Worm (Caenorhabditis elegans) whole organism, L2 larva: ENCODE measurements around the gene cox-17.
A peak's percentile ranks its signal among the peaks of the same experiment; 100 is the strongest.

Experiments
- R02D3.7 ChIP-seq: fragments of 150-350 bp; optimal IDR thresholded peaks from 2 replicates; lab custom pipeline; 2014; ENCODE audit warnings: missing biosample characterization, missing genetic modification characterization
- Y55F3AM.14 ChIP-seq: fragments of 200-800 bp; sonication (Bioruptor generic); optimal IDR thresholded peaks from 2 replicates; lab custom pipeline; 2018; ENCODE audit warnings: mild to moderate bottlenecking, missing genetic modification characterization, missing compliant biosample characterization
- ZK546.5 ChIP-seq: sonication (generic microtip); optimal IDR thresholded peaks from 2 replicates; lab custom pipeline; 2017; ENCODE audit warnings: missing biosample characterization, missing genetic modification characterization
- alr-1 ChIP-seq: fragments of 150-350 bp; optimal IDR thresholded peaks from 2 replicates; lab custom pipeline; 2014; ENCODE audit warnings: missing biosample characterization, missing genetic modification characterization
- aly-2 ChIP-seq: fragments of 150-350 bp; optimal IDR thresholded peaks from 2 replicates; lab custom pipeline; 2014; ENCODE audit warnings: missing biosample characterization, missing genetic modification characterization
- ama-1 ChIP-seq: fragments of 150-350 bp; optimal IDR thresholded peaks from 2 replicates; lab custom pipeline; 2018; ENCODE audit warnings: inconsistent platforms
- blmp-1 ChIP-seq: sonication (generic microtip); optimal IDR thresholded peaks from 2 replicates; lab custom pipeline; 2017; ENCODE audit warnings: missing genetic modification characterization, mild to moderate bottlenecking, missing compliant biosample characterization, antibody characterized with exemption, moderate library complexity; ENCODE audit not compliant: insufficient read depth
- ceh-16 ChIP-seq: fragments of 150-350 bp; optimal IDR thresholded peaks from 2 replicates; lab custom pipeline; 2014; ENCODE audit warnings: missing biosample characterization, missing genetic modification characterization
- ceh-82 ChIP-seq: fragments of 150-350 bp; optimal IDR thresholded peaks from 2 replicates; lab custom pipeline; 2014; ENCODE audit warnings: missing biosample characterization, missing genetic modification characterization
- crh-2 ChIP-seq: sonication (generic microtip); optimal IDR thresholded peaks from 2 replicates; lab custom pipeline; 2017; ENCODE audit warnings: missing biosample characterization, missing genetic modification characterization
- dmd-4 ChIP-seq: sonication (generic microtip); optimal IDR thresholded peaks from 2 replicates; lab custom pipeline; 2017; ENCODE audit warnings: missing biosample characterization, missing genetic modification characterization
- egl-27 ChIP-seq: sonication (generic microtip); optimal IDR thresholded peaks from 3 replicates; lab custom pipeline; 2017; ENCODE audit warnings: missing biosample characterization, missing genetic modification reagents, missing genetic modification characterization
- elt-3 ChIP-seq: sonication (generic microtip); optimal IDR thresholded peaks from 2 replicates; lab custom pipeline; 2017; ENCODE audit warnings: missing biosample characterization, missing genetic modification characterization
- fos-1 ChIP-seq: fragments of 150-350 bp; optimal IDR thresholded peaks from 2 replicates; lab custom pipeline; 2014; ENCODE audit warnings: missing biosample characterization, missing genetic modification characterization
- gmeb-1 ChIP-seq: fragments of 150-350 bp; optimal IDR thresholded peaks from 2 replicates; lab custom pipeline; 2014; ENCODE audit warnings: missing biosample characterization, missing genetic modification characterization
- lin-11 ChIP-seq: fragments of 150-350 bp; sonication (generic microtip); optimal IDR thresholded peaks from 2 replicates; lab custom pipeline; 2014; ENCODE audit warnings: missing biosample characterization, missing genetic modification characterization, inconsistent platforms, mixed read lengths
- lin-13 ChIP-seq: fragments of 150-350 bp; optimal IDR thresholded peaks from 2 replicates; lab custom pipeline; 2014; ENCODE audit warnings: missing biosample characterization, missing genetic modification reagents, missing genetic modification characterization
- lin-39 ChIP-seq: fragments of 150-350 bp; optimal IDR thresholded peaks from 2 replicates; lab custom pipeline; 2014; ENCODE audit warnings: missing biosample characterization, missing genetic modification reagents, missing genetic modification characterization
- mab-5 ChIP-seq: fragments of 150-350 bp; optimal IDR thresholded peaks from 2 replicates; lab custom pipeline; 2014; ENCODE audit warnings: missing biosample characterization, missing genetic modification characterization
- mbf-1 ChIP-seq: sonication (generic microtip); optimal IDR thresholded peaks from 2 replicates; lab custom pipeline; 2017; ENCODE audit warnings: missing biosample characterization, missing genetic modification characterization
- mdl-1 ChIP-seq, 2 experiments: fragments of 150-350 bp in 1 of 2; sonication (generic microtip) in 1 of 2; optimal IDR thresholded peaks; 2 replicates each; lab custom pipeline; 2017; ENCODE audit warnings: missing biosample characterization in 2 of 2, missing genetic modification characterization in 2 of 2
- nhr-10 ChIP-seq: sonication (generic microtip); optimal IDR thresholded peaks from 2 replicates; lab custom pipeline; 2017; ENCODE audit warnings: missing biosample characterization, missing genetic modification characterization
- nhr-11 ChIP-seq: fragments of 150-350 bp; optimal IDR thresholded peaks from 2 replicates; lab custom pipeline; 2014; ENCODE audit warnings: missing biosample characterization, missing genetic modification characterization
- nhr-12 ChIP-seq: fragments of 150-350 bp; optimal IDR thresholded peaks from 2 replicates; lab custom pipeline; 2014; ENCODE audit warnings: missing biosample characterization, missing genetic modification characterization
- nhr-21 ChIP-seq: fragments of 150-350 bp; optimal IDR thresholded peaks from 2 replicates; lab custom pipeline; 2014; ENCODE audit warnings: missing biosample characterization, missing genetic modification characterization
- nhr-237 ChIP-seq: fragments of 150-350 bp; optimal IDR thresholded peaks from 2 replicates; lab custom pipeline; 2014; ENCODE audit warnings: missing biosample characterization, missing genetic modification characterization
- nhr-6 ChIP-seq: fragments of 150-350 bp; optimal IDR thresholded peaks from 2 replicates; lab custom pipeline; 2014; ENCODE audit warnings: missing biosample characterization, missing genetic modification characterization
- nhr-77 ChIP-seq: fragments of 150-350 bp; optimal IDR thresholded peaks from 2 replicates; lab custom pipeline; 2014; ENCODE audit warnings: missing biosample characterization, missing genetic modification characterization
- peb-1 ChIP-seq: fragments of 150-350 bp; optimal IDR thresholded peaks from 2 replicates; lab custom pipeline; 2014; ENCODE audit warnings: missing biosample characterization, missing genetic modification characterization
- skn-1 ChIP-seq: sonication (generic microtip); optimal IDR thresholded peaks from 2 replicates; lab custom pipeline; 2017; ENCODE audit warnings: missing biosample characterization, missing genetic modification characterization
- sma-3 ChIP-seq: sonication (generic microtip); optimal IDR thresholded peaks from 2 replicates; lab custom pipeline; 2016; ENCODE audit warnings: missing genetic modification reagents, missing genetic modification characterization, missing compliant biosample characterization
- sma-9 ChIP-seq, 2 experiments: fragments of 150-350 bp in 1 of 2; sonication (generic microtip) in 1 of 2; optimal IDR thresholded peaks; 2 replicates each; lab custom pipeline; 2014 to 2016; ENCODE audit warnings: missing genetic modification characterization in 2 of 2, mild to moderate bottlenecking in 1 of 2, missing biosample characterization in 1 of 2, missing compliant biosample characterization in 1 of 2, missing genetic modification reagents in 1 of 2, moderate library complexity in 1 of 2
- unc-39 ChIP-seq: fragments of 150-350 bp; optimal IDR thresholded peaks from 2 replicates; lab custom pipeline; 2014; ENCODE audit warnings: missing biosample characterization, missing genetic modification characterization
- ztf-11 ChIP-seq: sonication (generic microtip); optimal IDR thresholded peaks from 2 replicates; lab custom pipeline; 2017; ENCODE audit warnings: missing biosample characterization, missing genetic modification characterization
- ztf-4 ChIP-seq: fragments of 150-350 bp; optimal IDR thresholded peaks from 2 replicates; lab custom pipeline; 2014; ENCODE audit warnings: missing biosample characterization, missing genetic modification characterization

Gene cox-17

ce11 chrIII:147570-148076 lies 43.2 kb upstream of the cox-17 start, which contains the start of gene sqst-5:
Gene sqst-5 (minus strand): TSS chrIII:147620.
- TF ChIP-seq fos-1 (tag; lab: Kevin White, UChicago) (peak; percentile 65), nhr-6 (no peak), Y55F3AM.14 (GFP tag; lab: Kevin White, UChicago) (no peak), aly-2 (tag; lab: Kevin White, UChicago) (no peak), unc-39 (tag; lab: Kevin White, UChicago) (no peak), gmeb-1 (peak; percentile 4), elt-3 (tag; lab: Kevin White, UChicago) (no peak), nhr-237 (tag; lab: Kevin White, UChicago) (no peak), crh-2 (tag; lab: Kevin White, UChicago) (no peak), ceh-82 (tag; lab: Kevin White, UChicago) (no peak)

- TF ChIP-seq blmp-1 (tag; lab: Kevin White, UChicago) (no peak), ztf-11 (tag; lab: Kevin White, UChicago) (no peak), nhr-11 (tag; lab: Kevin White, UChicago) (no peak), peb-1 (tag; lab: Kevin White, UChicago) (no peak), egl-27 (tag; lab: Kevin White, UChicago) (no peak), nhr-12 (tag; lab: Kevin White, UChicago) (no peak), mab-5 (tag; lab: Kevin White, UChicago) (no peak), skn-1 (tag; lab: Kevin White, UChicago) (no peak), nhr-77 (no peak), ama-1 (lab: Kevin White, UChicago) (no peak), R02D3.7 (no peak), sma-9 (GFP tag; optimal IDR thresholded peaks at IDR 0.05; lab: Kevin White, UChicago) (no peak), sma-9 (tag; optimal IDR thresholded peaks at IDR 0.05; lab: Kevin White, UChicago) (no peak), dmd-4 (tag; lab: Kevin White, UChicago) (no peak), lin-11 (tag; lab: Kevin White, UChicago) (no peak), ZK546.5 (no peak), ztf-4 (tag; lab: Kevin White, UChicago) (no peak), lin-13 (GFP tag; lab: Kevin White, UChicago) (no peak), crh-2 (tag; lab: Kevin White, UChicago) (no peak)
Observed at ce11 chrIII:149132-149531, 41.7 kb upstream of the cox-17 start.

ce11 chrIII:151084-151483 lies 39.7 kb upstream of the cox-17 start:
- no peak for TF ChIP-seq nhr-21 (tag; lab: Kevin White, UChicago)
- TF ChIP-seq elt-3 (tag; lab: Kevin White, UChicago), result no peak
- no peak for TF ChIP-seq alr-1
- TF ChIP-seq crh-2 (tag; lab: Kevin White, UChicago), result no peak
- no peak for TF ChIP-seq nhr-77
- no peak for TF ChIP-seq nhr-10 (tag; lab: Kevin White, UChicago)
- TF ChIP-seq, all 48 proteins: peak for 0

ce11 chrIII:154168-154567 lies 36.6 kb upstream of the cox-17 start:
- TF ChIP-seq mdl-1 (tag; optimal IDR thresholded peaks at IDR 0.05; lab: Kevin White, UChicago) (no peak), dmd-4 (tag; lab: Kevin White, UChicago) (no peak), crh-2 (tag; lab: Kevin White, UChicago) (peak; percentile 71), ceh-16 (tag; lab: Kevin White, UChicago) (no peak), gmeb-1 (peak; percentile 61), sma-3 (GFP tag; lab: Kevin White, UChicago) (peak; percentile 17), ztf-11 (tag; lab: Kevin White, UChicago) (no peak), fos-1 (tag; lab: Kevin White, UChicago) (peak; percentile 100), lin-39 (tag; lab: Kevin White, UChicago) (no peak), egl-27 (tag; lab: Kevin White, UChicago) (peak; percentile 55), R02D3.7 (no peak), skn-1 (tag; lab: Kevin White, UChicago) (peak; percentile 34), nhr-21 (tag; lab: Kevin White, UChicago) (no peak), mbf-1 (no peak), sma-9 (GFP tag; optimal IDR thresholded peaks at IDR 0.05; lab: Kevin White, UChicago) (peak; percentile 72), sma-9 (tag; optimal IDR thresholded peaks at IDR 0.05; lab: Kevin White, UChicago) (no peak)
- TF ChIP-seq, all 48 proteins: peak for 7
